Worm (Caenorhabditis elegans) whole organism, midembryonic: ENCODE results near the gene phf-32.

Experiments used
- T22C8.4 ChIP-seq: fragments of 200-800 bp; sonication (Bioruptor generic); IDR thresholded peaks from 2 replicates; pipeline ENCODE4 v1.3.6; 2022; ENCODE audit warnings: missing genetic modification characterization, missing compliant biosample characterization
- cog-1 ChIP-seq: sonication (generic microtip); optimal IDR thresholded peaks from 2 replicates; lab custom pipeline; 2016; ENCODE audit warnings: missing genetic modification characterization, missing compliant biosample characterization
- flt-1 ChIP-seq: fragments of 200-800 bp; sonication (Bioruptor generic); IDR thresholded peaks from 2 replicates; pipeline ENCODE4 v1.3.6; 2022; ENCODE audit warnings: missing genetic modification characterization, missing compliant biosample characterization
- klf-2 ChIP-seq: fragments of 200-800 bp; sonication (Bioruptor generic); conservative IDR thresholded peaks from 2 replicates; pipeline ENCODE4 v1.3.6; 2022; ENCODE audit warnings: missing genetic modification reagents, missing genetic modification characterization, missing compliant biosample characterization
- med-1 ChIP-seq: sonication (generic microtip); optimal IDR thresholded peaks from 2 replicates; lab custom pipeline; 2017; ENCODE audit warnings: missing genetic modification characterization, mild to moderate bottlenecking, missing compliant biosample characterization, antibody characterized with exemption, missing genetic modification reagents; ENCODE audit not compliant: insufficient read depth
- ref-1 ChIP-seq: fragments of 200-800 bp; sonication (Bioruptor generic); conservative IDR thresholded peaks from 2 replicates; pipeline ENCODE4 v1.3.6; 2022; ENCODE audit warnings: missing genetic modification reagents, missing genetic modification characterization, missing compliant biosample characterization
- tab-1 ChIP-seq: fragments of 200-800 bp; sonication (Bioruptor generic); IDR thresholded peaks from 2 replicates; pipeline ENCODE4 v1.3.6; 2022; ENCODE audit warnings: missing genetic modification characterization, missing compliant biosample characterization
- ztf-23 ChIP-seq: fragments of 200-800 bp; sonication (Bioruptor generic); IDR thresholded peaks from 2 replicates; pipeline ENCODE4 v1.3.6; 2022; ENCODE audit warnings: missing genetic modification reagents, missing genetic modification characterization, missing compliant biosample characterization
- ztf-29 ChIP-seq: fragments of 200-800 bp; sonication (Bioruptor generic); IDR thresholded peaks from 2 replicates; pipeline ENCODE4 v1.3.6; 2022; ENCODE audit warnings: missing genetic modification reagents, missing genetic modification characterization, missing compliant biosample characterization

Gene phf-32

ce11 chrX:12335808-12336207 lies 29.1 kb downstream of the phf-32 start, which contains the start of gene srd-48:
TSS of gene srd-48 (plus strand) at chrX:12336108.
- TF ChIP-seq ztf-29: no peak
- TF ChIP-seq T22C8.4 (GFP tag; lab: Robert Waterston, UW): no peak
- TF ChIP-seq flt-1 (GFP tag; lab: Robert Waterston, UW): no peak
- TF ChIP-seq tab-1 (GFP tag; lab: Robert Waterston, UW): no peak
- TF ChIP-seq med-1 (GFP tag; lab: Kevin White, UChicago): no peak
- TF ChIP-seq ref-1 (GFP tag; lab: Robert Waterston, UW): no peak
- no peak for TF ChIP-seq ztf-23 (GFP tag; lab: Robert Waterston, UW)
- TF ChIP-seq cog-1 (tag; lab: Kevin White, UChicago): no peak
- TF ChIP-seq klf-2 (GFP tag; lab: Robert Waterston, UW): no peak

- TF ChIP-seq T22C8.4 (GFP tag; lab: Robert Waterston, UW) (0 out of 2 replicates have a peak, but pooled peaks have one; percentile 24), klf-2 (GFP tag; lab: Robert Waterston, UW) (no peak), ztf-29 (0 out of 2 replicates have a peak, but pooled peaks have one; percentile 40), cog-1 (tag; lab: Kevin White, UChicago) (no peak), ref-1 (GFP tag; lab: Robert Waterston, UW) (0 out of 2 replicates have a peak, but pooled peaks have one; percentile 26), med-1 (GFP tag; lab: Kevin White, UChicago) (no peak), ztf-23 (GFP tag; lab: Robert Waterston, UW) (no peak)
Measured at ce11 chrX:12337846-12338490, 31.3 kb downstream of the phf-32 start, which contains the start of gene srd-44. TSS of gene srd-44 (plus strand) at chrX:12338440.

ce11 chrX:12341338-12341737 lies 34.7 kb downstream of the phf-32 start, which contains the start of gene zig-2:
TSS of gene zig-2 (minus strand) at chrX:12341438.
- no peak for TF ChIP-seq T22C8.4 (GFP tag; lab: Robert Waterston, UW)
- TF ChIP-seq tab-1 (GFP tag; lab: Robert Waterston, UW): no peak
- TF ChIP-seq ref-1 (GFP tag; lab: Robert Waterston, UW): no peak
- no peak for TF ChIP-seq med-1 (GFP tag; lab: Kevin White, UChicago)

- no peak for TF ChIP-seq cog-1 (tag; lab: Kevin White, UChicago)
- TF ChIP-seq med-1 (GFP tag; lab: Kevin White, UChicago): no peak
- TF ChIP-seq ref-1 (GFP tag; lab: Robert Waterston, UW): no peak
- TF ChIP-seq ztf-29: no peak
- TF ChIP-seq ztf-23 (GFP tag; lab: Robert Waterston, UW): no peak
- no peak for TF ChIP-seq T22C8.4 (GFP tag; lab: Robert Waterston, UW)
- no peak for TF ChIP-seq tab-1 (GFP tag; lab: Robert Waterston, UW)
- TF ChIP-seq klf-2 (GFP tag; lab: Robert Waterston, UW): no peak
- no peak for TF ChIP-seq flt-1 (GFP tag; lab: Robert Waterston, UW)
Measured at ce11 chrX:12343279-12343678, 36.6 kb downstream of the phf-32 start, which contains the start of the genes nspc-9 and nspc-10. TSS of gene nspc-9 (minus strand) at chrX:12343379. TSS of gene nspc-10 (plus strand) at chrX:12343609.

ce11 chrX:12346729-12347128 lies 40.1 kb downstream of the phf-32 start, which contains the start of gene F42F12.11:
TSS of gene F42F12.11 (plus strand) at chrX:12347029.
- TF ChIP-seq med-1 (GFP tag; lab: Kevin White, UChicago) (no peak), flt-1 (GFP tag; lab: Robert Waterston, UW) (no peak), ztf-23 (GFP tag; lab: Robert Waterston, UW) (no peak), tab-1 (GFP tag; lab: Robert Waterston, UW) (no peak), T22C8.4 (GFP tag; lab: Robert Waterston, UW) (no peak), ref-1 (GFP tag; lab: Robert Waterston, UW) (no peak), ztf-29 (no peak), klf-2 (GFP tag; lab: Robert Waterston, UW) (no peak), cog-1 (tag; lab: Kevin White, UChicago) (no peak)

- no peak for TF ChIP-seq flt-1 (GFP tag; lab: Robert Waterston, UW)
- TF ChIP-seq cog-1 (tag; lab: Kevin White, UChicago): no peak
- 0 out of 2 replicates have a peak, but pooled peaks have one; percentile 31 for TF ChIP-seq ztf-29
- no peak; the same call in 1 of the 2 replicates for TF ChIP-seq klf-2 (GFP tag; lab: Robert Waterston, UW)
- TF ChIP-seq T22C8.4 (GFP tag; lab: Robert Waterston, UW): 0 out of 2 replicates have a peak, but pooled peaks have one; percentile 19
- 0 out of 2 replicates have a peak, but pooled peaks have one; percentile 7 for TF ChIP-seq ztf-23 (GFP tag; lab: Robert Waterston, UW)
- TF ChIP-seq ref-1 (GFP tag; lab: Robert Waterston, UW): 0 out of 2 replicates have a peak, but pooled peaks have one; percentile 21
- no peak for TF ChIP-seq med-1 (GFP tag; lab: Kevin White, UChicago)
- TF ChIP-seq tab-1 (GFP tag; lab: Robert Waterston, UW): peak; percentile 73; the same call in 1 of the 2 replicates
Measured at ce11 chrX:12347822-12348221, 41.2 kb downstream of the phf-32 start.

- TF ChIP-seq ref-1 (GFP tag; lab: Robert Waterston, UW) (no peak), cog-1 (tag; lab: Kevin White, UChicago) (no peak), T22C8.4 (GFP tag; lab: Robert Waterston, UW) (no peak), tab-1 (GFP tag; lab: Robert Waterston, UW) (no peak), med-1 (GFP tag; lab: Kevin White, UChicago) (no peak)
Measured at ce11 chrX:12348329-12348728, 41.7 kb downstream of the phf-32 start, which contains the start of gene F42F12.14. TSS of gene F42F12.14 (plus strand) at chrX:12348629.

- no peak for TF ChIP-seq ref-1 (GFP tag; lab: Robert Waterston, UW)
- TF ChIP-seq flt-1 (GFP tag; lab: Robert Waterston, UW): no peak
- no peak for TF ChIP-seq tab-1 (GFP tag; lab: Robert Waterston, UW)
- no peak for TF ChIP-seq ztf-23 (GFP tag; lab: Robert Waterston, UW)
- TF ChIP-seq klf-2 (GFP tag; lab: Robert Waterston, UW): no peak
Measured at ce11 chrX:12350207-12350606, 43.5 kb downstream of the phf-32 start, which contains the start of gene F42F12.3. TSS of gene F42F12.3 (plus strand) at chrX:12350578.
